Worm (Caenorhabditis elegans) whole organism, L4 larva: ENCODE results near the gene fbxo-11.2.

Source experiments
- aly-2 ChIP-seq: sonication (generic microtip); optimal IDR thresholded peaks from 2 replicates; lab custom pipeline; 2018; ENCODE audit warnings: missing biosample characterization, missing genetic modification characterization
- duxl-1 ChIP-seq: sonication (generic microtip); optimal IDR thresholded peaks from 2 replicates; lab custom pipeline; 2016; ENCODE audit warnings: mild to moderate bottlenecking, missing genetic modification characterization, moderate library complexity, missing compliant biosample characterization; ENCODE audit not compliant: poor library complexity
- fkh-10 ChIP-seq: fragments of 150-350 bp; optimal IDR thresholded peaks from 2 replicates; lab custom pipeline; 2014; ENCODE audit warnings: missing biosample characterization, missing genetic modification reagents, missing genetic modification characterization
- fos-1 ChIP-seq: fragments of 150-350 bp; optimal IDR thresholded peaks from 2 replicates; lab custom pipeline; 2014; ENCODE audit warnings: missing biosample characterization, missing genetic modification characterization
- mdt-29 ChIP-seq: fragments of 200-800 bp; sonication (Bioruptor generic); IDR thresholded peaks from 2 replicates; pipeline ENCODE4 v1.3.6; 2022; ENCODE audit warnings: missing genetic modification reagents, missing genetic modification characterization, missing compliant biosample characterization
- nhr-10 ChIP-seq: fragments of 150-350 bp; optimal IDR thresholded peaks from 2 replicates; lab custom pipeline; 2014; ENCODE audit warnings: missing biosample characterization, missing genetic modification characterization

- TF ChIP-seq aly-2 (tag; lab: Kevin White, UChicago) (no peak), mdt-29 (no peak), fkh-10 (GFP tag; lab: Kevin White, UChicago) (no peak), nhr-10 (no peak), duxl-1 (tag; lab: Kevin White, UChicago) (no peak), fos-1 (tag; lab: Kevin White, UChicago) (no peak)
Measured at ce11 chrIII:1094391-1094790, 41.3 kb upstream of the fbxo-11.2 start.
